Worm (Caenorhabditis elegans) whole organism, L3 larva: ENCODE results near the gene ubc-17.

ENCODE experiments used
- ceh-28 ChIP-seq: fragments of 150-350 bp; optimal IDR thresholded peaks from 2 replicates; lab custom pipeline; 2014; ENCODE audit warnings: missing biosample characterization, missing genetic modification reagents, missing genetic modification characterization
- ceh-9 ChIP-seq: sonication (generic microtip); optimal IDR thresholded peaks from 2 replicates; lab custom pipeline; 2018; ENCODE audit warnings: missing biosample characterization, missing genetic modification characterization
- egl-5 ChIP-seq: fragments of 150-350 bp; optimal IDR thresholded peaks from 2 replicates; lab custom pipeline; 2017; ENCODE audit warnings: missing biosample characterization, missing genetic modification reagents, missing genetic modification characterization, inconsistent platforms
- elt-1 ChIP-seq: fragments of 150-350 bp; optimal IDR thresholded peaks from 2 replicates; lab custom pipeline; 2014; ENCODE audit warnings: missing biosample characterization, missing genetic modification characterization
- fos-1 ChIP-seq: fragments of 150-350 bp; optimal IDR thresholded peaks from 2 replicates; lab custom pipeline; 2014; ENCODE audit warnings: missing biosample characterization, missing genetic modification characterization
- lin-39 ChIP-seq: fragments of 150-350 bp; optimal IDR thresholded peaks from 2 replicates; lab custom pipeline; 2018; ENCODE audit warnings: missing biosample characterization, missing genetic modification reagents, missing genetic modification characterization
- nhr-12 ChIP-seq: fragments of 150-350 bp; optimal IDR thresholded peaks from 2 replicates; lab custom pipeline; 2014; ENCODE audit warnings: missing biosample characterization, missing genetic modification characterization
- nhr-23 ChIP-seq: fragments of 150-350 bp; optimal IDR thresholded peaks from 2 replicates; lab custom pipeline; 2014; ENCODE audit warnings: missing biosample characterization, missing genetic modification reagents, missing genetic modification characterization
- nhr-237 ChIP-seq: fragments of 150-350 bp; optimal IDR thresholded peaks from 2 replicates; lab custom pipeline; 2014; ENCODE audit warnings: missing biosample characterization, missing genetic modification characterization
- nhr-77 ChIP-seq: fragments of 150-350 bp; optimal IDR thresholded peaks from 2 replicates; lab custom pipeline; 2014; ENCODE audit warnings: missing biosample characterization, missing genetic modification characterization
- snpc-4 ChIP-seq: fragments of 150-350 bp; optimal IDR thresholded peaks from 2 replicates; lab custom pipeline; 2014; ENCODE audit warnings: missing biosample characterization, missing genetic modification characterization
- unc-62 ChIP-seq: fragments of 150-350 bp; sonication (generic microtip); optimal IDR thresholded peaks from 4 replicates; lab custom pipeline; 2014; ENCODE audit warnings: missing biosample characterization, missing genetic modification reagents, missing genetic modification characterization
- zag-1 ChIP-seq: fragments of 150-350 bp; optimal IDR thresholded peaks from 2 replicates; lab custom pipeline; 2014; ENCODE audit warnings: missing biosample characterization, missing genetic modification characterization
- ztf-11 ChIP-seq: fragments of 150-350 bp; optimal IDR thresholded peaks from 2 replicates; lab custom pipeline; 2014; ENCODE audit warnings: missing biosample characterization, missing genetic modification characterization

- no peak for TF ChIP-seq zag-1 (tag; lab: Kevin White, UChicago)
- no peak for TF ChIP-seq ztf-11 (tag; lab: Kevin White, UChicago)
- no peak for TF ChIP-seq elt-1
- TF ChIP-seq unc-62 (GFP tag; lab: Kevin White, UChicago), result no peak
- TF ChIP-seq nhr-237 (tag; lab: Kevin White, UChicago), result no peak
- TF ChIP-seq snpc-4 (tag; lab: Kevin White, UChicago), result no peak
- no peak for TF ChIP-seq lin-39 (tag; lab: Kevin White, UChicago)
- no peak for TF ChIP-seq nhr-23 (tag; lab: Kevin White, UChicago)
- TF ChIP-seq nhr-77, result no peak
- TF ChIP-seq ceh-9, result no peak
- TF ChIP-seq nhr-12 (tag; lab: Kevin White, UChicago), result no peak
- no peak for TF ChIP-seq egl-5 (tag; lab: Kevin White, UChicago)
- TF ChIP-seq fos-1, result no peak
- TF ChIP-seq ceh-28, result peak; percentile 32
Measured at ce11 chrX:7066003-7066402, 15.6 kb downstream of the ubc-17 start.
